Worm (Caenorhabditis elegans): ENCODE results near the gene orc-1.
A peak's percentile ranks its signal among the peaks of the same experiment; 100 is the strongest.

The orc-1 gene

DNA sequence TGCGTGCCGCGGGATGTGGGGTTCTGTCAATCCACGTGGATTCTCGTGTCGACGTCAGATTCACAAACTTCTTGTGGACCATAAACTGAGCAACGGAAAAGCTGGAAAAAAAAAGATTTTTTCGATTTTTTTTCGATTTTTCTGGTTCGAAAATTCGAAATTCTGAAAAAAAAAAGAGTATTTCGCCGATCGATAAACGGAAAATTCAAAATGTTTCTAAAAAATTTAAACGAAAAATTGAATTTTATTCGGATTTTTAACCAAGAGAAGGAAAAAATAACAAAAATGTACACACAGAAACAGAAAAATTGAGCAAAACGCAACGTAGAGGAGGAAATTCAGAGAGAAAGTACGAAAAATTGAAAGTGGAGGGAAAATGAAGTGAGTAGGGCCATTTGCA lies 46.5 kb upstream of the orc-1 start, which contains the start of gene Y39A1A.3:
TSS of gene Y39A1A.3 (minus strand) at position 101 of the 400 bp plus-strand sequence.
- TF ChIP-seq cebp-1 (GFP tag; IDR thresholded peaks at IDR 0.05) = no peak
- peak; percentile 14 for TF ChIP-seq cebp-1 (tag; optimal IDR thresholded peaks at IDR 0.05)
- no peak for TF ChIP-seq mxl-1 (tag; optimal IDR thresholded peaks at IDR 0.05)
- no peak for TF ChIP-seq C06A6.2 (GFP tag; conservative IDR thresholded peaks at IDR 0.05)
- TF ChIP-seq xnd-1 (tag; optimal IDR thresholded peaks at IDR 0.05) = no peak

DNA sequence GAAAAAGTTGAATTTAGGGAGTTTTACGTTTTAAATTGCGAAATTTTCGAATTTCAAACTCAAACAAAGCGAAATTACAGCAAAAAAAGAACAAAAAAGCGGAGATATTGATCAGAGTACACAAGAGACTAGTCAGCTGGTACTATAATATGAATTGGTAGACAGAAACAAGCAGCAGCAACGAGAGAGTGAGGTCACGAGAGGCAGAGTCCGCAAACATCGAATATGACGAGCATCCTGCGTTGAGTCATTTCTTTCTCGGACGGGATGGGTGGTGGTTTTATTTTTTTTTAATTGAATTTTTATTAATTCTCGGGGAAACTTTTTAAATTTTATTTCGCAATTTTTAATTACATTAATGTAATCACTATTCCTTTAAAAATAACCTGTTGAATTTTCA lies 43.2 kb upstream of the orc-1 start:
- peak; percentile 70 for TF ChIP-seq nhr-80 (tag; optimal IDR thresholded peaks at IDR 0.05)
- no peak for TF ChIP-seq ceh-58 (GFP tag; IDR thresholded peaks at IDR 0.05)
- TF ChIP-seq snpc-4 (GFP tag; optimal IDR thresholded peaks at IDR 0.05) = no peak
- peak in 1 of 4 experiments; percentile 2 for TF ChIP-seq snpc-4 (tag; optimal IDR thresholded peaks at IDR 0.05)
- no peak for TF ChIP-seq nhr-90 (tag; optimal IDR thresholded peaks at IDR 0.05)
- TF ChIP-seq B0336.3 (GFP tag; IDR thresholded peaks at IDR 0.05) = 0 out of 2 replicates have a peak, but pooled peaks have one; percentile 28
- no peak for TF ChIP-seq tlf-1 (GFP tag; optimal IDR thresholded peaks at IDR 0.05)
- TF ChIP-seq Y53F4B.3 (GFP tag; IDR thresholded peaks at IDR 0.05) = no peak
- TF ChIP-seq B0261.1 (tag; optimal IDR thresholded peaks at IDR 0.05) = no peak
- TF ChIP-seq bed-1 (GFP tag; IDR thresholded peaks at IDR 0.05) = no peak
- 0 out of 2 replicates have a peak, but pooled peaks have one; percentile 9 for TF ChIP-seq ceh-100 (GFP tag; IDR thresholded peaks at IDR 0.05)
- peak; percentile 56 for TF ChIP-seq lin-40 (tag; optimal IDR thresholded peaks at IDR 0.05)
- no peak for TF ChIP-seq sdz-38 (tag; optimal IDR thresholded peaks at IDR 0.05)
- peak; percentile 7; the same call in 1 of the 2 replicates for TF ChIP-seq rcor-1 (GFP tag; IDR thresholded peaks at IDR 0.05)
- TF ChIP-seq hmg-1.2 (GFP tag; IDR thresholded peaks at IDR 0.05) = peak; percentile 49; the same call in 1 of the 2 replicates
- peak; percentile 59; the same call in 1 of the 2 replicates for TF ChIP-seq cebp-1 (GFP tag; IDR thresholded peaks at IDR 0.05)
- TF ChIP-seq cebp-1 (tag; optimal IDR thresholded peaks at IDR 0.05) = peak; percentile 92
- TF ChIP-seq D2030.7 (GFP tag; IDR thresholded peaks at IDR 0.05) = no peak
- TF ChIP-seq him-1 (tag; optimal IDR thresholded peaks at IDR 0.05) = no peak
- TF ChIP-seq pbrm-1 (GFP tag; IDR thresholded peaks at IDR 0.05) = 0 out of 2 replicates have a peak, but pooled peaks have one; percentile 26
- TF ChIP-seq madf-6 (GFP tag; IDR thresholded peaks at IDR 0.05) = no peak
- TF ChIP-seq tbp1 (GFP tag; optimal IDR thresholded peaks at IDR 0.05) = peak; percentile 1
- peak; percentile 28 for TF ChIP-seq lin-54 (GFP tag; optimal IDR thresholded peaks at IDR 0.05)
- peak; percentile 32; the same call in 1 of the 2 replicates for TF ChIP-seq egl-44 (GFP tag; IDR thresholded peaks at IDR 0.05)
- peak; percentile 29 for TF ChIP-seq K12H6.12 (tag; optimal IDR thresholded peaks at IDR 0.05)
- TF ChIP-seq fkh-3 (tag; optimal IDR thresholded peaks at IDR 0.05) = no peak
- peak; percentile 32 for TF ChIP-seq pha-4 (tag; optimal IDR thresholded peaks at IDR 0.05)
- peak; percentile 4 for TF ChIP-seq F23B12.7 (tag; optimal IDR thresholded peaks at IDR 0.05; ENCODE audit: insufficient read depth)
- peak; percentile 70 for TF ChIP-seq mcd-1 (GFP tag; IDR thresholded peaks at IDR 0.05)
- no peak for TF ChIP-seq Y56A3A.18 (GFP tag; IDR thresholded peaks at IDR 0.05)
- no peak for TF ChIP-seq bed-2 (GFP tag; IDR thresholded peaks at IDR 0.05)
- TF ChIP-seq ztf-18 (tag; optimal IDR thresholded peaks at IDR 0.05) = peak; percentile 29
- no peak for TF ChIP-seq hsf-1 (GFP tag; IDR thresholded peaks at IDR 0.05)
- TF ChIP-seq attf-5 (GFP tag; optimal IDR thresholded peaks at IDR 0.05) = peak; percentile 89

- peak; percentile 54 for TF ChIP-seq lin-54 (GFP tag; optimal IDR thresholded peaks at IDR 0.05)
- TF ChIP-seq Y79H2A.3 (GFP tag; conservative IDR thresholded peaks at IDR 0.05) = 0 out of 2 replicates have a peak, but pooled peaks have one; percentile 26
- TF ChIP-seq unc-130 (GFP tag; optimal IDR thresholded peaks at IDR 0.05) = peak; percentile 19
- peak; percentile 55 for TF ChIP-seq tlf-1 (GFP tag; optimal IDR thresholded peaks at IDR 0.05)
- TF ChIP-seq F55B11.4 (tag; optimal IDR thresholded peaks at IDR 0.05; ENCODE audit: borderline replicate concordance, insufficient read depth) = no peak
- TF ChIP-seq xnd-1 (tag; optimal IDR thresholded peaks at IDR 0.05) = peak; percentile 94
- no peak for TF ChIP-seq ccch-3 (GFP tag; optimal IDR thresholded peaks at IDR 0.05)
- TF ChIP-seq rpc-1 (optimal IDR thresholded peaks at IDR 0.05) = no peak
- no peak for TF ChIP-seq rpc-1 (tag; optimal IDR thresholded peaks at IDR 0.05)
- no peak for TF ChIP-seq K11D2.4 (GFP tag; IDR thresholded peaks at IDR 0.05)
- TF ChIP-seq F52B5.7 (tag; optimal IDR thresholded peaks at IDR 0.05) = no peak
- no peak for TF ChIP-seq unc-62 (GFP tag; optimal IDR thresholded peaks at IDR 0.05)
- TF ChIP-seq madf-6 (GFP tag; IDR thresholded peaks at IDR 0.05) = peak; percentile 93
- TF ChIP-seq D2030.7 (GFP tag; IDR thresholded peaks at IDR 0.05) = peak; percentile 74
- no peak for TF ChIP-seq pha-4 (tag; optimal IDR thresholded peaks at IDR 0.05)
- TF ChIP-seq him-1 (tag; optimal IDR thresholded peaks at IDR 0.05) = peak; percentile 50
- TF ChIP-seq ets-4 (GFP tag; optimal IDR thresholded peaks at IDR 0.05) = no peak
Measured at ce11 chrIII:10600138-10600626, 42.7 kb upstream of the orc-1 start, which contains the start of gene epg-6. Gene epg-6, minus strand, starts transcription at chrIII:10600188.

Measured in whole organism, young adult.